Fruit fly (Drosophila melanogaster): ENCODE data around the gene CG43438.

The CG43438 gene

DNA sequence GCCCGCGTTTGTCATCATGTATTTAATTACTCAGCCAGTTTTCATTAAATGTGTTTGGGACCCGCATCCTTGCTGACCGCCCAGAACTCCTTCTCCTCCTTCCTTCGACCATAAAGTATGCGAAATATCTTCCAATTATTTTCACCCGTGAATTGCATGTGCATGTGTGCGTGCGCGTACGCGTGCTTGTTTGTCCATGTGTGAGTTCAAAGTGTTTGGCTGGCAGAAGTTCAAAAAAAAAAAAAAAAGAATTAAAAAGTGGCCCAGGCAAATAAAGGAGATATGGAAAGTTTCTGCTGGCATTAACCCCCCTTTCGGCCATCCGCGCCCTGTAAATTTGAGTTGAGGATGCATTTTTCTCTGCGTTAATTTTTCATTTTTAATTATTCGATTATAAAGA lies 17.9 kb downstream of the CG43438 start:
- no peak for TF ChIP-seq noc (tag; optimal IDR thresholded peaks at IDR 0.05)

DNA sequence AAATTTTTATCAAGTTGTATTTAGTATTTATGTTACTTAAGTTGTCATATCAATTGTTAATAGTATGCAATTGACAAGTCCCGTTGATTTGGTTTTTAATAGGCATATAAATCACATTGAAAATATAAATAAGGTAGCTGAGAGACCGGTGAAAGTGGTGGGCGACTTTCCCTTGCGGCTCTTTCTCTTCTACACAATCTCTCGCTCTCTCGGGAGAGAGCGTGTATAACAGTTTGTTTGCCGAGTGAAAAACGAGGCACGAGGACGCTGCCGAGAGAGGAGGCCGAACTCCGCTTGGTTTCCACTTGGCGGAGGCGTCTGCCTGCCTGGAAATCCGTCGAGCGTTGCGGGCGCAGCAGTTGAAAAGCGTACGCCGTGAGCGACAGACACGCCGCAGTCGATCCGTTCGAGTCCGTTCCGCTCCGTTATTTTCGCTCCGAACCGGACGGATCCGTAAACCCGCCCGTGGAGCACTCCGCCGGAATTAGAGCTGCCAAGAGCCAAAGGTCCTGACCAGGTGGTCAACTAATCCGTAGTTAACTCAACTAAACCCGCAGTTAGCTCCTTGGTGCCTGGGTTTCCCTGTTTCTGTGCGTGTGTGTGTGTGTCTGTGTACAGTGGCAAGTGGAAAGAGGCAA lies 45.8 kb downstream of the CG43438 start, which contains the start of gene kek2:
kek2 (plus strand) TSS at position 321 of the 638 bp plus-strand sequence.
- no peak for TF ChIP-seq noc (tag; optimal IDR thresholded peaks at IDR 0.05)
